Worm (Caenorhabditis elegans) whole organism, mixed stage, embryonic: ENCODE measurements around the gene lron-12.

Source experiments
- elt-1 ChIP-seq: sonication (generic microtip); optimal IDR thresholded peaks from 2 replicates; lab custom pipeline; 2017; ENCODE audit warnings: missing genetic modification characterization, mild to moderate bottlenecking, missing compliant biosample characterization, antibody characterized with exemption, moderate library complexity, borderline replicate concordance; ENCODE audit not compliant: insufficient read depth
- lin-32 ChIP-seq: fragments of 200-800 bp; sonication (Bioruptor generic); optimal IDR thresholded peaks from 2 replicates; lab custom pipeline; 2018; ENCODE audit warnings: mild to moderate bottlenecking, missing genetic modification characterization, missing compliant biosample characterization
- mls-2 ChIP-seq: sonication (generic microtip); optimal IDR thresholded peaks from 2 replicates; lab custom pipeline; 2016; ENCODE audit warnings: mild to moderate bottlenecking, missing genetic modification characterization, moderate library complexity, missing compliant biosample characterization
- nhr-28 ChIP-seq: fragments of 150-350 bp; optimal IDR thresholded peaks from 2 replicates; lab custom pipeline; 2014; ENCODE audit warnings: missing biosample characterization, missing genetic modification characterization
- sem-2 ChIP-seq: fragments of 200-800 bp; sonication (Bioruptor generic); optimal IDR thresholded peaks from 2 replicates; lab custom pipeline; 2018; ENCODE audit warnings: mild to moderate bottlenecking, missing genetic modification characterization, missing compliant biosample characterization
- snpc-4 ChIP-seq: fragments of 150-350 bp; optimal IDR thresholded peaks from 2 replicates; lab custom pipeline; 2014; ENCODE audit warnings: missing biosample characterization, missing genetic modification characterization
- unc-39 ChIP-seq: fragments of 150-350 bp; optimal IDR thresholded peaks from 2 replicates; lab custom pipeline; 2014; ENCODE audit warnings: missing biosample characterization, missing genetic modification characterization
- unc-62 ChIP-seq: fragments of 150-350 bp; optimal IDR thresholded peaks from 2 replicates; lab custom pipeline; 2014; ENCODE audit warnings: missing biosample characterization, missing genetic modification reagents, missing genetic modification characterization

DNA sequence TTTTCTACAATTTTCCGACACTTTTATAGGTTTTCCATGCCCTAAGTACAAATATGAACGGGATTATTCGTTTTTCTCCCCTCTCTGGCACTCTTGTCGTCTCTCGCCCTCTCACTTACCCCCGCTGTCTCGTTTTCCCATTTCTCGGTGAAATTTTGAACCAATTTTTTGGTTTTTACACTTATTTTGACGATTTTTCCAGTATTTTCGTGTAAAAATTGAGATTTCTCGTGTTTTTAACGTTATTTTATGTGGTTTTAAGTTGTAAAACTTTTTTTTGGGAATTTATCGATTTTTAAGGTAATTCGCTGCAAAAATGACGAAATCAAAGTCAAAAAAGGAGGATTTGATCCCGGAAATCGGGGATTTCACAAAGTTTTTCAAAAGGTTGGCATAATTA lies 34.3 kb upstream of the lron-12 start, which contains the start of gene Y75B8A.7:
- TF ChIP-seq unc-39, result no peak
- no peak for TF ChIP-seq lin-32 (GFP tag; lab: Kevin White, UChicago)
- TF ChIP-seq nhr-28, result no peak
- TF ChIP-seq elt-1, result no peak
- TF ChIP-seq unc-62 (GFP tag; lab: Kevin White, UChicago), result no peak
- no peak for TF ChIP-seq snpc-4 (tag; lab: Kevin White, UChicago)
- no peak for TF ChIP-seq sem-2 (GFP tag; lab: Kevin White, UChicago)
- no peak for TF ChIP-seq mls-2 (tag; lab: Kevin White, UChicago)
